Fruit fly (Drosophila melanogaster) whole organism: ENCODE results near the gene Shal.

Experiments used
- CG8478 ChIP-seq: fragments of >200 bp; optimal IDR thresholded peaks from 2 replicates; lab custom pipeline; 2018; ENCODE audit warnings: inconsistent platforms
- Dll ChIP-seq: fragments of >200 bp; optimal IDR thresholded peaks from 2 replicates; lab custom pipeline; 2017
- EcR ChIP-seq, 2 experiments: fragments of >200 bp; optimal IDR thresholded peaks; 2 replicates each; lab custom pipeline; 2017; ENCODE audit warnings: missing biosample characterization in 2 of 2, missing genetic modification characterization in 2 of 2, missing genetic modification reagents in 2 of 2
- pan ChIP-seq: fragments of >200 bp; optimal IDR thresholded peaks from 2 replicates; lab custom pipeline; 2017
- psq ChIP-seq: fragments of >200 bp; optimal IDR thresholded peaks from 2 replicates; lab custom pipeline; 2017
- usp ChIP-seq: fragments of >200 bp; optimal IDR thresholded peaks from 2 replicates; lab custom pipeline; 2017; ENCODE audit warnings: missing biosample characterization, missing genetic modification characterization, mixed read lengths

dm6 chr3L:19556738-19557137, 27.6 kb downstream of the Shal start:
- TF ChIP-seq psq (no peak), pan (no peak), Dll (lab: Kevin White, UChicago) (peak; percentile 45), usp (no peak), CG8478 (lab: Kevin White, UChicago) (no peak), EcR (GFP tag; optimal IDR thresholded peaks at IDR 0.05; lab: Kevin White, UChicago) (no peak)
